Fruit fly (Drosophila melanogaster) Kc167 (cell line): ENCODE data around the gene Rev1.

Source experiments
- h ChIP-seq: fragments of >200 bp; optimal IDR thresholded peaks from 3 replicates; lab custom pipeline; 2018; ENCODE audit warnings: missing external identifiers
- insv ChIP-seq: fragments of >200 bp; optimal IDR thresholded peaks from 3 replicates; lab custom pipeline; 2018; ENCODE audit warnings: missing external identifiers
- psq ChIP-seq: fragments of >200 bp; optimal IDR thresholded peaks from 2 replicates; lab custom pipeline; 2017; ENCODE audit warnings: missing external identifiers

dm6 chr3L:699368-700150 is 45.4 kb downstream of the Rev1 start:
- TF ChIP-seq insv (lab: Kevin White, UChicago) (no peak), h (lab: Kevin White, UChicago) (no peak), psq (lab: Kevin White, UChicago) (no peak)
